Fruit fly (Drosophila melanogaster) whole organism, embryonic: ENCODE data around the gene Desat2.

Source experiments
- Bdp1 ChIP-seq: fragments of 200-800 bp; sonication (Bioruptor generic); optimal IDR thresholded peaks from 3 replicates; lab custom pipeline; 2016; ENCODE audit warnings: missing biosample characterization, missing genetic modification characterization
- Bgb ChIP-seq: fragments of 200-800 bp; sonication (Bioruptor generic); IDR thresholded peaks from 2 replicates; pipeline ENCODE4 v1.3.6; 2022; ENCODE audit warnings: missing biosample characterization, missing genetic modification characterization; ENCODE audit not compliant: partially characterized antibody
- CG10267 ChIP-seq: fragments of 200-800 bp; sonication (Bioruptor generic); optimal IDR thresholded peaks from 2 replicates; lab custom pipeline; 2018; ENCODE audit warnings: missing biosample characterization, mild to moderate bottlenecking, missing genetic modification characterization, moderate library complexity
- CG11696 ChIP-seq: fragments of 200-800 bp; sonication (Bioruptor generic); IDR thresholded peaks from 2 replicates; pipeline ENCODE4 v1.3.6; 2022; ENCODE audit warnings: missing biosample characterization, missing genetic modification characterization
- CG14710 ChIP-seq: fragments of 200-800 bp; sonication (Bioruptor generic); optimal IDR thresholded peaks from 3 replicates; lab custom pipeline; 2019; ENCODE audit warnings: missing biosample characterization, mild to moderate bottlenecking, missing genetic modification characterization, moderate library complexity
- CG16813 ChIP-seq: fragments of 200-800 bp; sonication (Bioruptor generic); IDR thresholded peaks from 3 replicates; pipeline ENCODE4 v1.3.6; 2022; ENCODE audit warnings: missing biosample characterization, missing genetic modification characterization; ENCODE audit not compliant: partially characterized antibody
- CG17829 ChIP-seq: fragments of 200-800 bp; optimal IDR thresholded peaks from 2 replicates; lab custom pipeline; 2019; ENCODE audit warnings: missing biosample characterization, mild to moderate bottlenecking, missing genetic modification characterization, moderate library complexity
- CG17912 ChIP-seq: fragments of 200-800 bp; sonication (Bioruptor generic); optimal IDR thresholded peaks from 2 replicates; lab custom pipeline; 2018; ENCODE audit warnings: missing biosample characterization, mild to moderate bottlenecking, missing genetic modification characterization
- CG1832 ChIP-seq: fragments of 200-800 bp; sonication (Bioruptor generic); optimal IDR thresholded peaks from 2 replicates; lab custom pipeline; 2017; ENCODE audit warnings: missing biosample characterization, mild to moderate bottlenecking, missing genetic modification characterization, inconsistent platforms
- CG18476 ChIP-seq: fragments of 200-800 bp; sonication (Bioruptor generic); optimal IDR thresholded peaks from 2 replicates; lab custom pipeline; 2016; ENCODE audit warnings: missing biosample characterization, mild to moderate bottlenecking, missing genetic modification characterization
- CG8388 ChIP-seq: fragments of 200-800 bp; sonication (Bioruptor generic); optimal IDR thresholded peaks from 2 replicates; lab custom pipeline; 2019; ENCODE audit warnings: missing biosample characterization, mild to moderate bottlenecking, missing genetic modification characterization, moderate library complexity
- CG8765 ChIP-seq: fragments of 200-800 bp; sonication (Bioruptor generic); IDR thresholded peaks from 2 replicates; pipeline ENCODE4 v1.3.6; 2022; ENCODE audit warnings: missing biosample characterization, missing genetic modification characterization
- CG8944 ChIP-seq: fragments of 200-800 bp; sonication (Bioruptor generic); optimal IDR thresholded peaks from 3 replicates; lab custom pipeline; 2016; ENCODE audit warnings: missing biosample characterization, missing genetic modification characterization
- CG9609 ChIP-seq: fragments of 200-800 bp; sonication (Bioruptor generic); optimal IDR thresholded peaks from 3 replicates; lab custom pipeline; 2016; ENCODE audit warnings: missing biosample characterization, missing genetic modification characterization
- D19B ChIP-seq: fragments of 200-800 bp; sonication (Bioruptor generic); optimal IDR thresholded peaks from 2 replicates; lab custom pipeline; 2017; ENCODE audit warnings: missing biosample characterization, mild to moderate bottlenecking, missing genetic modification characterization
- Dek ChIP-seq: fragments of 200-800 bp; sonication (Bioruptor generic); optimal IDR thresholded peaks from 3 replicates; lab custom pipeline; 2019; ENCODE audit warnings: missing biosample characterization, mild to moderate bottlenecking, missing genetic modification characterization, moderate library complexity
- Dip3 ChIP-seq: fragments of 200-800 bp; sonication (Bioruptor generic); optimal IDR thresholded peaks from 3 replicates; lab custom pipeline; 2016; ENCODE audit warnings: missing biosample characterization, missing genetic modification characterization
- Dref ChIP-seq: fragments of 200-800 bp; sonication (Bioruptor generic); IDR thresholded peaks from 2 replicates; pipeline ENCODE4 v1.3.6; 2022; ENCODE audit warnings: missing biosample characterization, missing genetic modification characterization
- Elba2 ChIP-seq: fragments of 200-800 bp; sonication (Bioruptor generic); optimal IDR thresholded peaks from 3 replicates; lab custom pipeline; 2016; ENCODE audit warnings: missing biosample characterization, missing genetic modification characterization
- Fer3 ChIP-seq: fragments of 200-800 bp; sonication (Bioruptor generic); optimal IDR thresholded peaks from 2 replicates; lab custom pipeline; 2018; ENCODE audit warnings: missing biosample characterization, mild to moderate bottlenecking, missing genetic modification characterization, moderate library complexity
- HLH54F ChIP-seq: fragments of 200-800 bp; sonication (Bioruptor generic); optimal IDR thresholded peaks from 3 replicates; lab custom pipeline; 2016; ENCODE audit warnings: missing biosample characterization, missing genetic modification characterization
- Lhr ChIP-seq: fragments of 200-800 bp; sonication (Bioruptor generic); optimal IDR thresholded peaks from 3 replicates; lab custom pipeline; 2017; ENCODE audit warnings: mild to moderate bottlenecking, missing biosample characterization, missing genetic modification reagents, missing genetic modification characterization
- Lim3 ChIP-seq: fragments of 200-800 bp; sonication (Bioruptor generic); IDR thresholded peaks from 2 replicates; pipeline ENCODE4 v1.3.6; 2022; ENCODE audit warnings: missing biosample characterization, missing genetic modification characterization
- Lpt ChIP-seq: fragments of >200 bp; optimal IDR thresholded peaks from 2 replicates; lab custom pipeline; 2018; ENCODE audit warnings: missing biosample characterization, missing genetic modification characterization
- Med ChIP-seq: fragments of 200-800 bp; sonication (Bioruptor generic); peaks from one replicate; lab custom pipeline; 2016; ENCODE audit warnings: missing biosample characterization, missing genetic modification characterization, mild to moderate bottlenecking, inconsistent platforms, moderate library complexity
- Mes4 ChIP-seq: fragments of 200-800 bp; sonication (Bioruptor generic); optimal IDR thresholded peaks from 2 replicates; lab custom pipeline; 2016; ENCODE audit warnings: missing biosample characterization, missing genetic modification characterization
- Tbp ChIP-seq: fragments of >200 bp; optimal IDR thresholded peaks from 2 replicates; lab custom pipeline; 2018; ENCODE audit warnings: missing biosample characterization, missing genetic modification characterization
- aop ChIP-seq: fragments of 200-800 bp; sonication (Bioruptor generic); IDR thresholded peaks from 2 replicates; pipeline ENCODE4 v1.3.6; 2022; ENCODE audit warnings: missing biosample characterization, missing genetic modification characterization
- bowl ChIP-seq: fragments of 200-800 bp; sonication (Bioruptor generic); IDR thresholded peaks from 2 replicates; pipeline ENCODE4 v1.3.6; 2022; ENCODE audit warnings: missing biosample characterization, missing genetic modification characterization
- btn ChIP-seq: fragments of 200-800 bp; sonication (Bioruptor generic); optimal IDR thresholded peaks from 2 replicates; lab custom pipeline; 2016; ENCODE audit warnings: missing biosample characterization, missing genetic modification characterization
- corto ChIP-seq: fragments of 200-800 bp; sonication (Bioruptor generic); optimal IDR thresholded peaks from 2 replicates; lab custom pipeline; 2016; ENCODE audit warnings: missing biosample characterization, mild to moderate bottlenecking, missing genetic modification characterization, moderate library complexity
- danr ChIP-seq: fragments of 200-800 bp; sonication (Bioruptor generic); IDR thresholded peaks from 2 replicates; pipeline ENCODE4 v1.3.6; 2022; ENCODE audit warnings: missing biosample characterization, missing genetic modification characterization
- dati ChIP-seq: fragments of 200-800 bp; sonication (Bioruptor generic); IDR thresholded peaks from 2 replicates; pipeline ENCODE4 v1.3.6; 2022; ENCODE audit warnings: missing biosample characterization, missing genetic modification characterization
- ind ChIP-seq: fragments of 200-800 bp; sonication (Bioruptor generic); optimal IDR thresholded peaks from 3 replicates; lab custom pipeline; 2016; ENCODE audit warnings: missing biosample characterization, missing genetic modification characterization
- inv ChIP-seq: fragments of 200-800 bp; sonication (Bioruptor generic); IDR thresholded peaks from 2 replicates; pipeline ENCODE4 v1.3.6; 2022; ENCODE audit warnings: missing biosample characterization, missing genetic modification characterization; ENCODE audit not compliant: partially characterized antibody
- jigr1 ChIP-seq: fragments of 200-800 bp; sonication (Bioruptor generic); IDR thresholded peaks from 3 replicates; pipeline ENCODE4 v1.3.6; 2022; ENCODE audit warnings: missing biosample characterization, missing genetic modification characterization
- kah ChIP-seq: fragments of 200-800 bp; sonication (Bioruptor generic); optimal IDR thresholded peaks from 2 replicates; lab custom pipeline; 2018; ENCODE audit warnings: missing biosample characterization, mild to moderate bottlenecking, missing genetic modification characterization
- luna ChIP-seq: fragments of 200-800 bp; sonication (Bioruptor generic); optimal IDR thresholded peaks from 2 replicates; lab custom pipeline; 2016; ENCODE audit warnings: missing biosample characterization, missing genetic modification characterization
- nerfin-2 ChIP-seq: fragments of 200-800 bp; sonication (Bioruptor generic); IDR thresholded peaks from 2 replicates; pipeline ENCODE4 v1.3.6; 2022; ENCODE audit warnings: missing biosample characterization, missing genetic modification characterization; ENCODE audit not compliant: partially characterized antibody
- pros ChIP-seq: fragments of 200-800 bp; sonication (Bioruptor generic); optimal IDR thresholded peaks from 3 replicates; lab custom pipeline; 2019; ENCODE audit warnings: missing biosample characterization, mild to moderate bottlenecking, missing genetic modification characterization, moderate library complexity
- row ChIP-seq: fragments of 200-800 bp; sonication (Bioruptor generic); IDR thresholded peaks from 3 replicates; pipeline ENCODE4 v1.3.6; 2022; ENCODE audit warnings: missing biosample characterization, missing genetic modification characterization
- run ChIP-seq: fragments of 200-800 bp; sonication (Bioruptor generic); optimal IDR thresholded peaks from 3 replicates; lab custom pipeline; 2018; ENCODE audit warnings: missing biosample characterization, mild to moderate bottlenecking, missing genetic modification characterization
- sqz ChIP-seq: fragments of 200-800 bp; sonication (Bioruptor generic); optimal IDR thresholded peaks from 3 replicates; lab custom pipeline; 2018; ENCODE audit warnings: missing biosample characterization, mild to moderate bottlenecking, missing genetic modification characterization
- sr ChIP-seq: fragments of 200-800 bp; sonication (Bioruptor generic); IDR thresholded peaks from 3 replicates; pipeline ENCODE4 v1.3.6; 2022; ENCODE audit warnings: missing biosample characterization, missing genetic modification characterization
- tll ChIP-seq, 2 experiments: fragments of 200-800 bp in 1 of 2; fragments of >200 bp in 1 of 2; sonication (Bioruptor generic) in 1 of 2; optimal IDR thresholded peaks; 2 replicates each; lab custom pipeline; 2017 to 2019; ENCODE audit warnings: missing biosample characterization in 2 of 2, missing genetic modification characterization in 2 of 2, mild to moderate bottlenecking in 1 of 2, moderate library complexity in 1 of 2
- twi ChIP-seq: fragments of 200-800 bp; optimal IDR thresholded peaks from 2 replicates; lab custom pipeline; 2019; ENCODE audit warnings: missing biosample characterization, mild to moderate bottlenecking, missing genetic modification characterization, moderate library complexity
- vnd ChIP-seq: fragments of 200-800 bp; sonication (Bioruptor generic); IDR thresholded peaks from 3 replicates; pipeline ENCODE4 v1.3.6; 2022; ENCODE audit warnings: missing biosample characterization, missing genetic modification characterization; ENCODE audit not compliant: partially characterized antibody
- zen2 ChIP-seq: fragments of 200-800 bp; sonication (Bioruptor generic); IDR thresholded peaks from 3 replicates; pipeline ENCODE4 v1.3.6; 2022; ENCODE audit warnings: missing biosample characterization, missing genetic modification characterization; ENCODE audit not compliant: partially characterized antibody

Desat2 gene

dm6 chr3R:12406235-12407196 is 29.5 kb upstream of the Desat2 start, which contains the start of gene CG5167 (continued):
- peak; percentile 21 for TF ChIP-seq D19B
- peak; percentile 35 for TF ChIP-seq Fer3 (tag; lab: Kevin White, UChicago)
- peak; percentile 51 for TF ChIP-seq CG14710 (tag; lab: Kevin White, UChicago)
- no peak for TF ChIP-seq Lim3
- TF ChIP-seq CG17912 = no peak
- TF ChIP-seq zen2 (GFP tag; lab: Robert Waterston, UW) = no peak
- no peak for TF ChIP-seq pros (GFP tag; lab: Kevin White, UChicago)
- TF ChIP-seq dati = no peak
- TF ChIP-seq ind (GFP tag; lab: Kevin White, UChicago) = peak; percentile 27
- TF ChIP-seq CG1832 (GFP tag; lab: Kevin White, UChicago) = no peak
- peak; percentile 22 for TF ChIP-seq luna
- no peak for TF ChIP-seq CG18476 (GFP tag; lab: Kevin White, UChicago)
- TF ChIP-seq sr = no peak
- TF ChIP-seq Tbp = no peak
- no peak for TF ChIP-seq jigr1 (GFP tag; lab: Robert Waterston, UW)
- no peak for TF ChIP-seq vnd (GFP tag; lab: Robert Waterston, UW)
- TF ChIP-seq btn (GFP tag; lab: Kevin White, UChicago) = no peak
- TF ChIP-seq Elba2 (GFP tag; lab: Kevin White, UChicago) = no peak
- peak; percentile 2 for TF ChIP-seq sqz (GFP tag; lab: Kevin White, UChicago)
- TF ChIP-seq tll (GFP tag; optimal IDR thresholded peaks at IDR 0.05; lab: Kevin White, UChicago) = no peak
- TF ChIP-seq nerfin-2 (GFP tag; lab: Robert Waterston, UW) = peak; percentile 23; the same call in 1 of the 2 replicates
- TF ChIP-seq CG10267 (tag; lab: Kevin White, UChicago) = peak; percentile 64
- TF ChIP-seq CG8765 (GFP tag; lab: Robert Waterston, UW) = 0 out of 2 replicates have a peak, but pooled peaks have one; percentile 5
- TF ChIP-seq CG16813 (GFP tag; lab: Robert Waterston, UW) = 0 out of 3 replicates have a peak, but pooled peaks have one; percentile 8
- TF ChIP-seq kah (GFP tag; lab: Kevin White, UChicago) = peak; percentile 66
- peak; percentile 35 for TF ChIP-seq corto (GFP tag; lab: Kevin White, UChicago)
- no peak for TF ChIP-seq bowl (GFP tag; lab: Robert Waterston, UW)
- peak; percentile 49 for TF ChIP-seq Dref
- no peak for TF ChIP-seq HLH54F (GFP tag; lab: Kevin White, UChicago)
- TF ChIP-seq danr (GFP tag; lab: Robert Waterston, UW) = no peak
- peak; percentile 54 for TF ChIP-seq CG17829 (tag; lab: Kevin White, UChicago)
- TF ChIP-seq Mes4 = no peak
- peak; percentile 24 for TF ChIP-seq CG8388 (GFP tag; lab: Kevin White, UChicago)
- TF ChIP-seq Bdp1 (GFP tag; lab: Kevin White, UChicago) = no peak
- peak; percentile 70 for TF ChIP-seq row (GFP tag; lab: Robert Waterston, UW)
- TF ChIP-seq CG11696 (GFP tag; lab: Robert Waterston, UW) = no peak
- TF ChIP-seq Lhr (GFP tag; lab: Kevin White, UChicago) = no peak
- TF ChIP-seq Lpt = no peak
- peak; percentile 47 for TF ChIP-seq Dek
- TF ChIP-seq inv = no peak
- no peak for TF ChIP-seq Bgb
- TF ChIP-seq twi (tag; lab: Kevin White, UChicago) = no peak
- TF ChIP-seq run (tag; lab: Kevin White, UChicago) = no peak
- peak; percentile 55 for TF ChIP-seq Med (GFP tag; lab: Kevin White, UChicago)
- TF ChIP-seq CG8944 = no peak
- no peak for TF ChIP-seq aop (GFP tag; lab: Robert Waterston, UW)
- peak; percentile 7 for TF ChIP-seq Dip3
- TF ChIP-seq CG9609 (GFP tag; lab: Kevin White, UChicago) = no peak
